Worm (Caenorhabditis elegans): ENCODE data around the gene nhr-84.

DNA sequence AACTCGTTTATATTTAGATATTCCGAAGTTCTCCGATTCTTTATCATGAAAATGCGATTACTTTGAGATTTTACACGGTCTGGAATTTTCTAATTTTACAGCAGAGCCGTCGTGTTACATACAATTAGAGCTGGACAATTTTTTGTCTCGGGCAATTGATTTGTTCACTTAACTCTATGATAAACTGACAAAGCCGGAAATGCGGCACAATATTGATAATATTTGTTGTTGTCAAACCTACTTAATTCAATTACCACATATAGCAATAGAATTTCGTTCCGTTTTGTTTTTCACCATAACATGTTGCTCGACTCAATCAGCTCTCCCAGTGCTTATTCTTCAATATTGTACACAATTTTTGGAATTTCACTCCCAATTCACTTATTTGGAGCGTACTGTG lies 16.4 kb downstream of the nhr-84 start, which contains the start of gene srh-299:
- TF ChIP-seq flt-1 (GFP tag; IDR thresholded peaks at IDR 0.05) (no peak), ztf-29 (GFP tag; IDR thresholded peaks at IDR 0.05) (no peak), med-1 (GFP tag; optimal IDR thresholded peaks at IDR 0.05; ENCODE audit: insufficient read depth) (no peak), tab-1 (GFP tag; IDR thresholded peaks at IDR 0.05) (no peak)

Measured in whole organism, midembryonic.